Fruit fly (Drosophila melanogaster): Measurements from ENCODE around the gene Sox21a.

- no peak for TF ChIP-seq kay (GFP tag; ENCODE audit: borderline replicate concordance)
- no peak for TF ChIP-seq Mnt (GFP tag; optimal IDR thresholded peaks at IDR 0.05)
- TF ChIP-seq Hr96 (GFP tag; optimal IDR thresholded peaks at IDR 0.05): no peak
- TF ChIP-seq cic (GFP tag; optimal IDR thresholded peaks at IDR 0.05): no peak
- TF ChIP-seq CG1620 (GFP tag; optimal IDR thresholded peaks at IDR 0.05): no peak
- TF ChIP-seq CG7045 (GFP tag; optimal IDR thresholded peaks at IDR 0.05): no peak
- no peak for TF ChIP-seq toe (GFP tag; optimal IDR thresholded peaks at IDR 0.05)
- TF ChIP-seq cnc (optimal IDR thresholded peaks at IDR 0.05): no peak
- no peak for TF ChIP-seq CG5204 (GFP tag; optimal IDR thresholded peaks at IDR 0.05)
- no peak for TF ChIP-seq CG12768 (GFP tag; optimal IDR thresholded peaks at IDR 0.05)
- no peak for TF ChIP-seq bab1 (GFP tag; optimal IDR thresholded peaks at IDR 0.05)
- TF ChIP-seq tj (GFP tag; optimal IDR thresholded peaks at IDR 0.05): no peak
- TF ChIP-seq CG14711 (tag; optimal IDR thresholded peaks at IDR 0.05): no peak
- TF ChIP-seq Crg-1 (GFP tag; optimal IDR thresholded peaks at IDR 0.05): no peak
These were observed 42.2 kb upstream of the Sox21a start for dm6 chr3L:14150141-14150556.
